Worm (Caenorhabditis elegans): Measurements from ENCODE around the gene chpf-1.

- no peak for TF ChIP-seq tbx-37 (GFP tag; conservative IDR thresholded peaks at IDR 0.05)
- TF ChIP-seq ama-1 (optimal IDR thresholded peaks at IDR 0.05) = no peak
- no peak for TF ChIP-seq tra-4 (tag; optimal IDR thresholded peaks at IDR 0.05)
- no peak for TF ChIP-seq scrt-1 (GFP tag; IDR thresholded peaks at IDR 0.05)
- no peak for TF ChIP-seq flt-1 (GFP tag; IDR thresholded peaks at IDR 0.05)
- TF ChIP-seq aly-1 (tag; optimal IDR thresholded peaks at IDR 0.05) = no peak
- no peak for TF ChIP-seq ets-7 (tag; optimal IDR thresholded peaks at IDR 0.05)
- no peak for TF ChIP-seq pes-1 (GFP tag; IDR thresholded peaks at IDR 0.05)
- TF ChIP-seq ceh-13 (GFP tag; optimal IDR thresholded peaks at IDR 0.05) = no peak
- no peak for TF ChIP-seq hnd-1 (tag; optimal IDR thresholded peaks at IDR 0.05)
- TF ChIP-seq ceh-36 (tag; optimal IDR thresholded peaks at IDR 0.05) = no peak
- TF ChIP-seq hmbx-1 (tag; optimal IDR thresholded peaks at IDR 0.05) = no peak
- TF ChIP-seq B0310.2 (tag; optimal IDR thresholded peaks at IDR 0.05) = no peak
Measured at ce11 chrV:10229222-10229879, 26.1 kb upstream of the chpf-1 start, which contains the start of the genes pyt-1 and fipr-7.

All from whole organism, early embryonic.